Worm (Caenorhabditis elegans) whole organism, L3 larva: Measurements from ENCODE around the gene F16F9.3.
A peak's percentile ranks its signal among the peaks of the same experiment; 100 is the strongest.

Experiments used
- R02D3.7 ChIP-seq: fragments of 150-350 bp; optimal IDR thresholded peaks from 2 replicates; lab custom pipeline; 2014; ENCODE audit warnings: missing biosample characterization, missing genetic modification characterization
- ZK546.5 ChIP-seq: sonication (generic microtip); optimal IDR thresholded peaks from 2 replicates; lab custom pipeline; 2017; ENCODE audit warnings: missing biosample characterization, missing genetic modification characterization
- aly-2 ChIP-seq: fragments of 150-350 bp; optimal IDR thresholded peaks from 2 replicates; lab custom pipeline; 2014; ENCODE audit warnings: missing biosample characterization, missing genetic modification characterization
- ceh-16 ChIP-seq: sonication (generic microtip); optimal IDR thresholded peaks from 2 replicates; lab custom pipeline; 2017; ENCODE audit warnings: missing biosample characterization, missing genetic modification characterization
- ceh-28 ChIP-seq: fragments of 150-350 bp; optimal IDR thresholded peaks from 2 replicates; lab custom pipeline; 2014; ENCODE audit warnings: missing biosample characterization, missing genetic modification reagents, missing genetic modification characterization
- ceh-82 ChIP-seq: fragments of 150-350 bp; optimal IDR thresholded peaks from 2 replicates; lab custom pipeline; 2014; ENCODE audit warnings: missing biosample characterization, missing genetic modification characterization
- ceh-9 ChIP-seq: sonication (generic microtip); optimal IDR thresholded peaks from 2 replicates; lab custom pipeline; 2018; ENCODE audit warnings: missing biosample characterization, missing genetic modification characterization
- daf-12 ChIP-seq: fragments of 150-350 bp; optimal IDR thresholded peaks from 2 replicates; lab custom pipeline; 2014; ENCODE audit warnings: missing biosample characterization, missing genetic modification reagents, missing genetic modification characterization
- egl-27 ChIP-seq: sonication (generic microtip); optimal IDR thresholded peaks from 4 replicates; lab custom pipeline; 2017; ENCODE audit warnings: missing biosample characterization, missing genetic modification reagents, missing genetic modification characterization
- egl-5 ChIP-seq: fragments of 150-350 bp; optimal IDR thresholded peaks from 2 replicates; lab custom pipeline; 2017; ENCODE audit warnings: missing biosample characterization, missing genetic modification reagents, missing genetic modification characterization, inconsistent platforms
- elt-1 ChIP-seq: fragments of 150-350 bp; optimal IDR thresholded peaks from 2 replicates; lab custom pipeline; 2014; ENCODE audit warnings: missing biosample characterization, missing genetic modification characterization
- elt-2 ChIP-seq: sonication (generic microtip); optimal IDR thresholded peaks from 2 replicates; lab custom pipeline; 2016; ENCODE audit warnings: missing genetic modification reagents, mild to moderate bottlenecking, missing genetic modification characterization, missing compliant biosample characterization
- elt-3 ChIP-seq, 3 experiments: fragments of 150-350 bp in 1 of 3; sonication (generic microtip) in 2 of 3; optimal IDR thresholded peaks; 2 replicates in 2 of 3; 4 replicates in 1 of 3; lab custom pipeline; 2014 to 2017; ENCODE audit warnings: missing biosample characterization in 3 of 3, missing genetic modification characterization in 3 of 3
- eor-1 ChIP-seq, 2 experiments: fragments of 150-350 bp; optimal IDR thresholded peaks; 2 replicates each; lab custom pipeline; 2014 to 2018; ENCODE audit warnings: missing biosample characterization in 2 of 2, missing genetic modification characterization in 2 of 2
- fkh-10 ChIP-seq: sonication (generic microtip); optimal IDR thresholded peaks from 2 replicates; lab custom pipeline; 2017; ENCODE audit warnings: missing biosample characterization, missing genetic modification reagents, missing genetic modification characterization
- fkh-2 ChIP-seq: fragments of 150-350 bp; optimal IDR thresholded peaks from 2 replicates; lab custom pipeline; 2014; ENCODE audit warnings: missing biosample characterization, missing genetic modification reagents, missing genetic modification characterization
- fos-1 ChIP-seq: fragments of 150-350 bp; optimal IDR thresholded peaks from 2 replicates; lab custom pipeline; 2014; ENCODE audit warnings: missing biosample characterization, missing genetic modification characterization
- hmg-11 ChIP-seq: sonication (generic microtip); optimal IDR thresholded peaks from 2 replicates; lab custom pipeline; 2016; ENCODE audit warnings: missing genetic modification characterization, missing compliant biosample characterization
- lin-15B ChIP-seq: fragments of 150-350 bp; optimal IDR thresholded peaks from 2 replicates; lab custom pipeline; 2014; ENCODE audit warnings: missing biosample characterization, missing genetic modification characterization
- lin-39 ChIP-seq: fragments of 150-350 bp; optimal IDR thresholded peaks from 2 replicates; lab custom pipeline; 2018; ENCODE audit warnings: missing biosample characterization, missing genetic modification reagents, missing genetic modification characterization
- lsy-12 ChIP-seq: sonication (generic microtip); optimal IDR thresholded peaks from 2 replicates; lab custom pipeline; 2016; ENCODE audit warnings: mild to moderate bottlenecking, missing genetic modification characterization, missing compliant biosample characterization
- mdl-1 ChIP-seq: fragments of 150-350 bp; optimal IDR thresholded peaks from 2 replicates; lab custom pipeline; 2014; ENCODE audit warnings: missing biosample characterization, missing genetic modification characterization
- mml-1 ChIP-seq: fragments of 150-350 bp; sonication (generic microtip); optimal IDR thresholded peaks from 3 replicates; lab custom pipeline; 2014; ENCODE audit warnings: missing biosample characterization, missing genetic modification characterization
- nfya-1 ChIP-seq: sonication (generic microtip); optimal IDR thresholded peaks from 2 replicates; lab custom pipeline; 2017; ENCODE audit warnings: missing genetic modification characterization, mild to moderate bottlenecking, missing compliant biosample characterization, antibody characterized with exemption, moderate library complexity; ENCODE audit not compliant: insufficient read depth
- nhr-11 ChIP-seq: fragments of 150-350 bp; optimal IDR thresholded peaks from 2 replicates; lab custom pipeline; 2014; ENCODE audit warnings: missing biosample characterization, missing genetic modification characterization
- nhr-12 ChIP-seq: fragments of 150-350 bp; optimal IDR thresholded peaks from 2 replicates; lab custom pipeline; 2014; ENCODE audit warnings: missing biosample characterization, missing genetic modification characterization
- nhr-23 ChIP-seq: fragments of 150-350 bp; optimal IDR thresholded peaks from 2 replicates; lab custom pipeline; 2014; ENCODE audit warnings: missing biosample characterization, missing genetic modification reagents, missing genetic modification characterization
- nhr-237 ChIP-seq: fragments of 150-350 bp; optimal IDR thresholded peaks from 2 replicates; lab custom pipeline; 2014; ENCODE audit warnings: missing biosample characterization, missing genetic modification characterization
- nhr-25 ChIP-seq: sonication (generic microtip); optimal IDR thresholded peaks from 2 replicates; lab custom pipeline; 2017; ENCODE audit warnings: missing biosample characterization, missing genetic modification characterization
- nhr-28 ChIP-seq: fragments of 150-350 bp; optimal IDR thresholded peaks from 2 replicates; lab custom pipeline; 2014; ENCODE audit warnings: missing biosample characterization, missing genetic modification characterization
- nhr-43 ChIP-seq: sonication (generic microtip); optimal IDR thresholded peaks from 2 replicates; lab custom pipeline; 2016; ENCODE audit warnings: mild to moderate bottlenecking, missing genetic modification characterization, missing compliant biosample characterization; ENCODE audit not compliant: poor library complexity, severe bottlenecking
- nhr-67 ChIP-seq: fragments of 150-350 bp; optimal IDR thresholded peaks from 2 replicates; lab custom pipeline; 2014; ENCODE audit warnings: missing biosample characterization, missing genetic modification characterization
- nhr-76 ChIP-seq: fragments of 150-350 bp; sonication (generic microtip); optimal IDR thresholded peaks from 5 replicates; lab custom pipeline; 2014; ENCODE audit warnings: missing biosample characterization, missing genetic modification characterization
- nhr-77 ChIP-seq: fragments of 150-350 bp; optimal IDR thresholded peaks from 2 replicates; lab custom pipeline; 2014; ENCODE audit warnings: missing biosample characterization, missing genetic modification characterization
- pha-4 ChIP-seq: fragments of 150-350 bp; optimal IDR thresholded peaks from 2 replicates; lab custom pipeline; 2014; ENCODE audit warnings: missing biosample characterization, missing genetic modification reagents, missing genetic modification characterization
- pqm-1 ChIP-seq: fragments of 150-350 bp; optimal IDR thresholded peaks from 2 replicates; lab custom pipeline; 2017; ENCODE audit warnings: missing biosample characterization, missing genetic modification characterization, inconsistent platforms
- sea-2 ChIP-seq: fragments of 150-350 bp; sonication (generic microtip); optimal IDR thresholded peaks from 4 replicates; lab custom pipeline; 2014; ENCODE audit warnings: missing biosample characterization, missing genetic modification reagents, missing genetic modification characterization
- skn-1 ChIP-seq: fragments of 150-350 bp; optimal IDR thresholded peaks from 2 replicates; lab custom pipeline; 2014; ENCODE audit warnings: missing biosample characterization, missing genetic modification characterization
- snpc-4 ChIP-seq: fragments of 150-350 bp; optimal IDR thresholded peaks from 2 replicates; lab custom pipeline; 2014; ENCODE audit warnings: missing biosample characterization, missing genetic modification characterization
- tbx-2 ChIP-seq: sonication (generic microtip); optimal IDR thresholded peaks from 2 replicates; lab custom pipeline; 2016; ENCODE audit warnings: mild to moderate bottlenecking, missing genetic modification characterization, missing compliant biosample characterization
- unc-39 ChIP-seq: sonication (generic microtip); optimal IDR thresholded peaks from 4 replicates; lab custom pipeline; 2017; ENCODE audit warnings: missing biosample characterization, missing genetic modification characterization
- unc-62 ChIP-seq: fragments of 150-350 bp; sonication (generic microtip); optimal IDR thresholded peaks from 4 replicates; lab custom pipeline; 2014; ENCODE audit warnings: missing biosample characterization, missing genetic modification reagents, missing genetic modification characterization
- zag-1 ChIP-seq: fragments of 150-350 bp; optimal IDR thresholded peaks from 2 replicates; lab custom pipeline; 2014; ENCODE audit warnings: missing biosample characterization, missing genetic modification characterization
- ztf-11 ChIP-seq: fragments of 150-350 bp; optimal IDR thresholded peaks from 2 replicates; lab custom pipeline; 2014; ENCODE audit warnings: missing biosample characterization, missing genetic modification characterization
- ztf-4 ChIP-seq: fragments of 150-350 bp; optimal IDR thresholded peaks from 2 replicates; lab custom pipeline; 2014; ENCODE audit warnings: missing biosample characterization, missing genetic modification characterization

Gene F16F9.3

DNA sequence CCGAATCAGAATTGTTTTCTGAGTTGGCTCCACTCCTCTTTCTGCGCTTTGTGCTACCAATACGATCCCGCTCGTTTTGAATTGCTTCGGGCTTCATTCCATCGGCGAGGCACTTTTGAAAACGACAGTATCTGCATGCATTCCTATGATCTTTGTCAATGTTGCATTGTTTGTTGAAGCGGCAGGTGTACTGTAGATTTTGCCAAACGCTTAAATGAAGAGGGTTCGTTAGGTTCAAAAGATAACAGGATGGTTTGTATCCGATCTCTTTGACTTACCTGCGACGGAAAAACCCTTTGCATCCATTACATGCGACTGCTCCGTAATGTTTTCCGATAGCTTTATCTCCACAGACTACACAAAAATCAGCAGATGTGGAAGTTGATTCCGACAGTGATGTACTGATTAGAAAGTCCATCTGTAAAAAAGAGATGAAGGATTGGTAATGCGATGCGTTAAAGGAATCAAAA lies 18.4 kb downstream of the F16F9.3 start, which contains the start of gene nhr-14:
Gene nhr-14 (minus strand): TSS at position 420 of the 470 bp plus-strand sequence.
- TF ChIP-seq nhr-25 (tag; lab: Kevin White, UChicago), result peak; percentile 16
- TF ChIP-seq zag-1 (tag; lab: Kevin White, UChicago), result no peak
- no peak for TF ChIP-seq daf-12 (tag; lab: Kevin White, UChicago)

ce11 chrX:8476308-8476707 lies 18.9 kb downstream of the F16F9.3 start:
- TF ChIP-seq aly-2 (tag; lab: Kevin White, UChicago) (no peak), ceh-9 (tag; lab: Kevin White, UChicago) (no peak), mdl-1 (tag; lab: Kevin White, UChicago) (peak; percentile 50), fos-1 (tag; lab: Kevin White, UChicago) (no peak), unc-62 (GFP tag; lab: Kevin White, UChicago) (peak; percentile 1), ztf-11 (tag; lab: Kevin White, UChicago) (no peak), hmg-11 (tag; lab: Kevin White, UChicago) (peak; percentile 25), daf-12 (tag; lab: Kevin White, UChicago) (no peak), ceh-82 (tag; lab: Kevin White, UChicago) (no peak), ZK546.5 (tag; lab: Kevin White, UChicago) (no peak), nhr-77 (tag; lab: Kevin White, UChicago) (no peak), pqm-1 (tag; lab: Kevin White, UChicago) (no peak), lin-39 (peak; percentile 34), elt-1 (tag; lab: Kevin White, UChicago) (no peak), ceh-28 (tag; lab: Kevin White, UChicago) (no peak), fkh-10 (GFP tag; lab: Kevin White, UChicago) (peak; percentile 73), lin-15B (tag; lab: Kevin White, UChicago) (no peak), nhr-76 (tag; lab: Kevin White, UChicago) (no peak)

DNA sequence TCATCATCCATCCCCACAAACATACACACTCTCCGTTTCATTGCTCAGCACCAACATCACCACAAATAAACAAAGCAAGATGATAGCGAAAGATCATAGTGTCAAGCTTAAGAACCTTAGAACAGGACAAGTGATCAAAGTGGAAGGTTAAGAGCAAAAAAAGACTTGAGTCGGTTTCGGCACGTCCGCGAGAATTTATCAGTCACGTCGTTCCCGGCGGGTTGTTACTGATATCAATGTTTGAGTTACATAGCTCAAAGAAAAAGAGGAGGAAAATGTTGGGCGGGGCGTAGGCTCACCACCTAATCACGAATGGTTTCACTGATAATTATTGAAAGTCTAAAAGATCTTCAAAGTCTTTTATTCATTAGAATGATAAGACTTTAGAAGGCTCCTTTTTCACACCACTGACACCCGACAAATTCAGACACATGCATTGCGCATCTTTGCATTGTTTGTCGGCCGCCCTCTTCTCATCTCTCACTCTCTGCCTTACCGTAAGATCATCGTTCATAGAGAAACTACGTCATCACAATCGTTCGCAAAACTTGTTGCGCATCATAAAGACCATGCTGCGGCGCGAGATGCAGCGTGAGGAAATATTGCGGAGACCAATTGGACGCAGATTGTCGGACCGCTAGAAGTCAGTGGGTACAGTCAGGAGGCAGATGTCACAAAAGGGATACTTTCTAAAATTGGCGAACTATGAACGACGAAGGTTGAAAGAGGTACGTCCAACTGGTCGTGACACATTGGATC lies 19.8 kb downstream of the F16F9.3 start:
- peak; percentile 99 for TF ChIP-seq nhr-43 (tag; lab: Kevin White, UChicago)
- no peak for TF ChIP-seq lin-39
- TF ChIP-seq nhr-28, result no peak
- no peak for TF ChIP-seq nhr-12 (tag; lab: Kevin White, UChicago)
- TF ChIP-seq pha-4 (tag; lab: Kevin White, UChicago), result no peak
- no peak for TF ChIP-seq sea-2 (GFP tag; lab: Kevin White, UChicago)
- TF ChIP-seq aly-2 (tag; lab: Kevin White, UChicago), result no peak
- TF ChIP-seq unc-62 (GFP tag; lab: Kevin White, UChicago), result peak; percentile 91
- no peak for TF ChIP-seq fos-1 (tag; lab: Kevin White, UChicago)
- peak; percentile 88 for TF ChIP-seq tbx-2 (tag; lab: Kevin White, UChicago)
- peak; percentile 63 for TF ChIP-seq snpc-4 (tag; lab: Kevin White, UChicago)
- TF ChIP-seq lin-15B (tag; lab: Kevin White, UChicago), result no peak
- TF ChIP-seq hmg-11 (tag; lab: Kevin White, UChicago), result peak; percentile 5
- TF ChIP-seq skn-1 (tag; lab: Kevin White, UChicago), result no peak
- TF ChIP-seq unc-39, result no peak
- no peak for TF ChIP-seq egl-5 (tag; lab: Kevin White, UChicago)
- TF ChIP-seq fkh-10 (GFP tag; lab: Kevin White, UChicago), result no peak
- peak; percentile 66 for TF ChIP-seq nfya-1 (tag; lab: Kevin White, UChicago)
- TF ChIP-seq pqm-1 (tag; lab: Kevin White, UChicago), result no peak
- peak; percentile 24 for TF ChIP-seq R02D3.7 (tag; lab: Kevin White, UChicago)
- TF ChIP-seq nhr-76 (tag; lab: Kevin White, UChicago), result peak; percentile 46
- TF ChIP-seq nhr-67 (tag; lab: Kevin White, UChicago), result no peak
- peak; percentile 74 for TF ChIP-seq elt-2 (tag; lab: Kevin White, UChicago)
- TF ChIP-seq elt-1 (tag; lab: Kevin White, UChicago), result peak; percentile 47
- no peak for TF ChIP-seq daf-12 (tag; lab: Kevin White, UChicago)
- no peak for TF ChIP-seq mml-1 (tag; lab: Kevin White, UChicago)
- peak; percentile 79 for TF ChIP-seq ceh-28 (tag; lab: Kevin White, UChicago)
- peak; percentile 81 for TF ChIP-seq lsy-12 (tag; lab: Kevin White, UChicago)
- peak; percentile 99 for TF ChIP-seq nhr-25 (tag; lab: Kevin White, UChicago)
- TF ChIP-seq mdl-1 (tag; lab: Kevin White, UChicago), result peak; percentile 74
- no peak for TF ChIP-seq ztf-11 (tag; lab: Kevin White, UChicago)
- no peak for TF ChIP-seq ZK546.5 (tag; lab: Kevin White, UChicago)
- TF ChIP-seq nhr-237 (tag; lab: Kevin White, UChicago), result no peak
- no peak for TF ChIP-seq fkh-2
- TF ChIP-seq egl-27 (tag; lab: Kevin White, UChicago), result no peak
- TF ChIP-seq nhr-23, result peak; percentile 98
- TF ChIP-seq ceh-16, result no peak
- no peak for TF ChIP-seq eor-1 (tag; optimal IDR thresholded peaks at IDR 0.05; lab: Kevin White, UChicago)
- TF ChIP-seq nhr-11 (tag; lab: Kevin White, UChicago), result no peak
- peak in 2 of 3 experiments; percentile 77 to 90 for TF ChIP-seq elt-3 (tag; optimal IDR thresholded peaks at IDR 0.05; lab: Kevin White, UChicago)
- TF ChIP-seq ztf-4, result peak; percentile 59
- TF ChIP-seq zag-1 (tag; lab: Kevin White, UChicago), result no peak
